Fruit fly (Drosophila melanogaster) whole organism, embryonic: Measurements from ENCODE around the gene Spase12.

Experiments
- Blimp-1 ChIP-seq: fragments of 200-800 bp; sonication (Bioruptor generic); optimal IDR thresholded peaks from 3 replicates; lab custom pipeline; 2018; ENCODE audit warnings: missing biosample characterization, missing genetic modification characterization, mild to moderate bottlenecking, moderate library complexity, missing genetic modification reagents
- Bteb2 ChIP-seq: fragments of 200-800 bp; sonication (Bioruptor generic); optimal IDR thresholded peaks from 2 replicates; lab custom pipeline; 2016; ENCODE audit warnings: missing biosample characterization, missing genetic modification characterization
- CG10321 ChIP-seq: fragments of 200-800 bp; sonication (Bioruptor generic); IDR thresholded peaks from 2 replicates; pipeline ENCODE4 v1.3.6; 2022; ENCODE audit warnings: missing biosample characterization, missing genetic modification characterization
- CG11398 ChIP-seq: fragments of 200-800 bp; sonication (Bioruptor generic); optimal IDR thresholded peaks from 2 replicates; lab custom pipeline; 2016; ENCODE audit warnings: missing biosample characterization, missing genetic modification characterization
- CG11560 ChIP-seq: fragments of 200-800 bp; sonication (Bioruptor generic); IDR thresholded peaks from 3 replicates; pipeline ENCODE4 v1.3.6; 2022; ENCODE audit warnings: missing biosample characterization, missing genetic modification characterization
- CG1233 ChIP-seq: fragments of 200-800 bp; sonication (Bioruptor generic); optimal IDR thresholded peaks from 4 replicates; lab custom pipeline; 2018; ENCODE audit warnings: missing biosample characterization, mild to moderate bottlenecking, missing genetic modification characterization
- CG13287 ChIP-seq: fragments of 200-800 bp; sonication (Bioruptor generic); IDR thresholded peaks from 2 replicates; pipeline ENCODE4 v1.3.6; 2022; ENCODE audit warnings: missing biosample characterization, missing genetic modification characterization; ENCODE audit not compliant: partially characterized antibody
- CG15011 ChIP-seq: fragments of 200-800 bp; sonication (Bioruptor generic); optimal IDR thresholded peaks from 3 replicates; lab custom pipeline; 2018; ENCODE audit warnings: missing biosample characterization, mild to moderate bottlenecking, missing genetic modification characterization
- CG1647 ChIP-seq: fragments of 200-800 bp; sonication (Bioruptor generic); optimal IDR thresholded peaks from 3 replicates; lab custom pipeline; 2016; ENCODE audit warnings: missing biosample characterization, missing genetic modification characterization
- CG17359 ChIP-seq: fragments of 200-800 bp; sonication (Bioruptor generic); optimal IDR thresholded peaks from 3 replicates; lab custom pipeline; 2018; ENCODE audit warnings: missing biosample characterization, mild to moderate bottlenecking, missing genetic modification characterization, moderate library complexity
- CG31365 ChIP-seq: fragments of 200-800 bp; sonication (Bioruptor generic); optimal IDR thresholded peaks from 2 replicates; lab custom pipeline; 2018; ENCODE audit warnings: missing biosample characterization, mild to moderate bottlenecking, missing genetic modification characterization
- CG42726 ChIP-seq: fragments of 200-800 bp; sonication (Bioruptor generic); IDR thresholded peaks from 2 replicates; pipeline ENCODE4 v1.3.6; 2022; ENCODE audit warnings: missing biosample characterization, missing genetic modification characterization; ENCODE audit not compliant: partially characterized antibody
- CG4854 ChIP-seq: fragments of 200-800 bp; sonication (Bioruptor generic); optimal IDR thresholded peaks from 2 replicates; lab custom pipeline; 2016; ENCODE audit warnings: missing biosample characterization, missing genetic modification characterization, inconsistent platforms
- CG6854 ChIP-seq: fragments of 200-800 bp; sonication (Bioruptor generic); optimal IDR thresholded peaks from 3 replicates; lab custom pipeline; 2017; ENCODE audit warnings: missing biosample characterization, mild to moderate bottlenecking, missing genetic modification characterization
- CG8089 ChIP-seq: fragments of 200-800 bp; sonication (Bioruptor generic); optimal IDR thresholded peaks from 3 replicates; lab custom pipeline; 2016; ENCODE audit warnings: missing biosample characterization, missing genetic modification characterization
- CG9609 ChIP-seq: fragments of 200-800 bp; sonication (Bioruptor generic); optimal IDR thresholded peaks from 3 replicates; lab custom pipeline; 2016; ENCODE audit warnings: missing biosample characterization, missing genetic modification characterization
- CTCF ChIP-seq: fragments of 200-800 bp; sonication (Bioruptor generic); optimal IDR thresholded peaks from 2 replicates; lab custom pipeline; 2017; ENCODE audit warnings: missing biosample characterization, mild to moderate bottlenecking, missing genetic modification characterization, moderate library complexity
- Chrac-16 ChIP-seq: fragments of 200-800 bp; sonication (Bioruptor generic); optimal IDR thresholded peaks from 3 replicates; lab custom pipeline; 2016; ENCODE audit warnings: missing biosample characterization, missing genetic modification characterization
- Doc2 ChIP-seq: fragments of 200-800 bp; sonication (Bioruptor generic); IDR thresholded peaks from 2 replicates; pipeline ENCODE4 v1.3.6; 2022; ENCODE audit warnings: missing biosample characterization, missing genetic modification characterization
- Doc3 ChIP-seq: fragments of 200-800 bp; sonication (Bioruptor generic); IDR thresholded peaks from 3 replicates; pipeline ENCODE4 v1.3.6; 2022; ENCODE audit warnings: missing biosample characterization, missing genetic modification characterization; ENCODE audit not compliant: partially characterized antibody
- ERR ChIP-seq: fragments of 200-800 bp; sonication (Bioruptor generic); optimal IDR thresholded peaks from 2 replicates; lab custom pipeline; 2016; ENCODE audit warnings: missing biosample characterization, missing genetic modification characterization
- H2.0 ChIP-seq: fragments of 200-800 bp; sonication (Bioruptor generic); IDR thresholded peaks from 2 replicates; pipeline ENCODE4 v1.3.6; 2022; ENCODE audit warnings: missing biosample characterization, missing genetic modification characterization
- HmgZ ChIP-seq: fragments of 200-800 bp; sonication (Bioruptor generic); optimal IDR thresholded peaks from 2 replicates; lab custom pipeline; 2018; ENCODE audit warnings: missing biosample characterization, mild to moderate bottlenecking, missing genetic modification characterization
- Hr3 ChIP-seq: fragments of 200-800 bp; sonication (Bioruptor generic); optimal IDR thresholded peaks from 3 replicates; lab custom pipeline; 2016; ENCODE audit warnings: missing biosample characterization, missing genetic modification characterization
- Hr78 ChIP-seq, 2 experiments: fragments of 200-800 bp in 1 of 2; fragments of >200 bp in 1 of 2; sonication (Bioruptor generic) in 1 of 2; optimal IDR thresholded peaks; 2 replicates each; lab custom pipeline; 2017 to 2019; ENCODE audit warnings: missing biosample characterization in 2 of 2, missing genetic modification characterization in 2 of 2, mild to moderate bottlenecking in 1 of 2, moderate library complexity in 1 of 2
- Neu2 ChIP-seq: fragments of 200-800 bp; sonication (Bioruptor generic); optimal IDR thresholded peaks from 3 replicates; lab custom pipeline; 2016; ENCODE audit warnings: missing biosample characterization, missing genetic modification characterization, borderline replicate concordance
- Nf-YC ChIP-seq: fragments of 200-800 bp; optimal IDR thresholded peaks from 3 replicates; lab custom pipeline; 2019; ENCODE audit warnings: missing biosample characterization, mild to moderate bottlenecking, missing genetic modification characterization, moderate library complexity
- chm ChIP-seq: fragments of 200-800 bp; sonication (Bioruptor generic); IDR thresholded peaks from 2 replicates; pipeline ENCODE4 v1.3.6; 2022; ENCODE audit warnings: missing biosample characterization, missing genetic modification characterization
- crp ChIP-seq, 2 experiments: fragments of 200-800 bp; sonication (Bioruptor generic); optimal IDR thresholded peaks; 2 replicates in 1 of 2; 3 replicates in 1 of 2; lab custom pipeline; 2017; ENCODE audit warnings: missing biosample characterization in 2 of 2, missing genetic modification characterization in 2 of 2, mild to moderate bottlenecking in 1 of 2, moderate library complexity in 1 of 2
- dimm ChIP-seq: fragments of 200-800 bp; sonication (Bioruptor generic); IDR thresholded peaks from 2 replicates; pipeline ENCODE4 v1.3.6; 2022; ENCODE audit warnings: missing biosample characterization, missing genetic modification characterization
- fd96Cb ChIP-seq: fragments of 200-800 bp; sonication (Bioruptor generic); optimal IDR thresholded peaks from 2 replicates; lab custom pipeline; 2018; ENCODE audit warnings: missing biosample characterization, mild to moderate bottlenecking, missing genetic modification characterization, moderate library complexity
- ftz-f1 ChIP-seq: fragments of 200-800 bp; sonication (Bioruptor generic); optimal IDR thresholded peaks from 2 replicates; lab custom pipeline; 2016; ENCODE audit warnings: missing biosample characterization, missing genetic modification characterization
- h ChIP-seq: fragments of >200 bp; optimal IDR thresholded peaks from 2 replicates; lab custom pipeline; 2017
- hbn ChIP-seq: fragments of 200-800 bp; sonication (Bioruptor generic); IDR thresholded peaks from 2 replicates; pipeline ENCODE4 v1.3.6; 2022; ENCODE audit warnings: missing biosample characterization, missing genetic modification characterization; ENCODE audit not compliant: partially characterized antibody
- her ChIP-seq: fragments of 200-800 bp; sonication (Bioruptor generic); optimal IDR thresholded peaks from 2 replicates; lab custom pipeline; 2016; ENCODE audit warnings: missing biosample characterization, missing genetic modification characterization
- hth ChIP-seq: fragments of >200 bp; optimal IDR thresholded peaks from 2 replicates; lab custom pipeline; 2017; ENCODE audit warnings: inconsistent platforms
- jigr1 ChIP-seq: fragments of 200-800 bp; sonication (Bioruptor generic); IDR thresholded peaks from 3 replicates; pipeline ENCODE4 v1.3.6; 2022; ENCODE audit warnings: missing biosample characterization, missing genetic modification characterization
- ken ChIP-seq: fragments of 200-800 bp; sonication (Bioruptor generic); IDR thresholded peaks from 3 replicates; pipeline ENCODE4 v1.3.6; 2022; ENCODE audit warnings: missing biosample characterization, missing genetic modification characterization
- luna ChIP-seq: fragments of 200-800 bp; sonication (Bioruptor generic); optimal IDR thresholded peaks from 2 replicates; lab custom pipeline; 2016; ENCODE audit warnings: missing biosample characterization, missing genetic modification characterization
- oc ChIP-seq: fragments of 200-800 bp; sonication (Bioruptor generic); optimal IDR thresholded peaks from 2 replicates; lab custom pipeline; 2018; ENCODE audit warnings: missing biosample characterization, mild to moderate bottlenecking, missing genetic modification characterization, moderate library complexity
- odd ChIP-seq: fragments of 200-800 bp; sonication (Bioruptor generic); optimal IDR thresholded peaks from 2 replicates; lab custom pipeline; 2017; ENCODE audit warnings: missing biosample characterization, mild to moderate bottlenecking, missing genetic modification characterization
- rib ChIP-seq: fragments of 200-800 bp; sonication (Bioruptor generic); IDR thresholded peaks from 2 replicates; pipeline ENCODE4 v1.3.6; 2022; ENCODE audit warnings: missing biosample characterization, missing genetic modification characterization
- schlank ChIP-seq: fragments of 200-800 bp; sonication (Bioruptor generic); optimal IDR thresholded peaks from 2 replicates; lab custom pipeline; 2018; ENCODE audit warnings: missing biosample characterization, mild to moderate bottlenecking, missing genetic modification characterization
- sima ChIP-seq: fragments of 200-800 bp; sonication (Bioruptor generic); optimal IDR thresholded peaks from 2 replicates; lab custom pipeline; 2016; ENCODE audit warnings: missing biosample characterization, missing genetic modification characterization
- tgo ChIP-seq: fragments of 200-800 bp; sonication (Bioruptor generic); IDR thresholded peaks from 3 replicates; pipeline ENCODE4 v1.3.6; 2022; ENCODE audit warnings: missing biosample characterization, missing genetic modification characterization
- tin ChIP-seq: fragments of 200-800 bp; sonication (Bioruptor generic); optimal IDR thresholded peaks from 3 replicates; lab custom pipeline; 2016; ENCODE audit warnings: missing biosample characterization, missing genetic modification characterization
- tio ChIP-seq: fragments of 200-800 bp; sonication (Bioruptor generic); optimal IDR thresholded peaks from 2 replicates; lab custom pipeline; 2017; ENCODE audit warnings: missing biosample characterization, missing genetic modification characterization, inconsistent platforms
- usp ChIP-seq: fragments of >200 bp; optimal IDR thresholded peaks from 2 replicates; lab custom pipeline; 2017; ENCODE audit warnings: missing biosample characterization, missing genetic modification characterization
- wek ChIP-seq: fragments of 200-800 bp; sonication (Bioruptor generic); optimal IDR thresholded peaks from 3 replicates; lab custom pipeline; 2018; ENCODE audit warnings: missing biosample characterization, mild to moderate bottlenecking, missing genetic modification characterization, moderate library complexity
- zf30C ChIP-seq: fragments of 200-800 bp; sonication (Bioruptor generic); optimal IDR thresholded peaks from 3 replicates; lab custom pipeline; 2018; ENCODE audit warnings: missing biosample characterization, mild to moderate bottlenecking, missing genetic modification characterization
- zfh1 ChIP-seq: fragments of 200-800 bp; sonication (Bioruptor generic); IDR thresholded peaks from 3 replicates; pipeline ENCODE4 v1.3.6; 2022; ENCODE audit warnings: missing biosample characterization, missing genetic modification characterization

Gene Spase12

dm6 chr3R:29493242-29493944 lies 2.4 kb upstream of the Spase12 start, which contains the start of the genes CG2310 and Diedel (continued):
- TF ChIP-seq Hr78 (GFP tag; optimal IDR thresholded peaks at IDR 0.05; lab: Kevin White, UChicago) (no peak), schlank (tag; lab: Kevin White, UChicago) (no peak), tgo (GFP tag; lab: Robert Waterston, UW) (no peak), her (GFP tag; lab: Kevin White, UChicago) (peak; percentile 84), Doc2 (GFP tag; lab: Robert Waterston, UW) (no peak), oc (tag; lab: Kevin White, UChicago) (no peak), sima (GFP tag; lab: Kevin White, UChicago) (no peak), odd (GFP tag; lab: Kevin White, UChicago) (no peak), ftz-f1 (GFP tag; lab: Kevin White, UChicago) (no peak), CG8089 (GFP tag; lab: Kevin White, UChicago) (no peak), Neu2 (GFP tag; lab: Kevin White, UChicago) (peak; percentile 80), CG6854 (GFP tag; lab: Kevin White, UChicago) (no peak), Chrac-16 (no peak), CG1233 (GFP tag; lab: Kevin White, UChicago) (no peak), CG13287 (GFP tag; lab: Robert Waterston, UW) (peak; percentile 68), rib (GFP tag; lab: Robert Waterston, UW) (0 out of 2 replicates have a peak, but pooled peaks have one; percentile 21), crp (GFP tag; optimal IDR thresholded peaks at IDR 0.05; lab: Kevin White, UChicago) (no peak), Blimp-1 (GFP tag; lab: Kevin White, UChicago) (no peak), CTCF (GFP tag; lab: Kevin White, UChicago) (peak; percentile 45), Bteb2 (GFP tag; lab: Kevin White, UChicago) (no peak), jigr1 (GFP tag; lab: Robert Waterston, UW) (no peak), CG17359 (no peak), CG10321 (no peak), Nf-YC (tag; lab: Kevin White, UChicago) (no peak), dimm (GFP tag; lab: Robert Waterston, UW) (no peak), H2.0 (GFP tag; lab: Robert Waterston, UW) (peak; percentile 3; the same call in 1 of the 2 replicates), wek (GFP tag; lab: Kevin White, UChicago) (peak; percentile 20), fd96Cb (tag; lab: Kevin White, UChicago) (no peak), hth (no peak), CG4854 (GFP tag; lab: Kevin White, UChicago) (no peak), chm (GFP tag; lab: Robert Waterston, UW) (peak; percentile 43; the same call in 1 of the 2 replicates), CG1647 (GFP tag; lab: Kevin White, UChicago) (no peak), luna (GFP tag; lab: Kevin White, UChicago) (no peak), Hr3 (GFP tag; lab: Kevin White, UChicago) (no peak), tin (GFP tag; lab: Kevin White, UChicago) (no peak), Doc3 (GFP tag; lab: Robert Waterston, UW) (no peak), tio (no peak), CG42726 (GFP tag; lab: Robert Waterston, UW) (peak; percentile 45; the same call in 1 of the 2 replicates), CG11560 (tag; lab: Robert Waterston, UW) (no peak), zfh1 (GFP tag; lab: Robert Waterston, UW) (no peak), ERR (peak; percentile 38), HmgZ (tag; lab: Kevin White, UChicago) (peak; percentile 45), h (lab: Kevin White, UChicago) (no peak), CG9609 (no peak), usp (GFP tag; lab: Kevin White, UChicago) (no peak), hbn (GFP tag; lab: Robert Waterston, UW) (no peak), zf30C (GFP tag; lab: Kevin White, UChicago) (no peak), CG15011 (no peak), CG11398 (GFP tag; lab: Kevin White, UChicago) (no peak), CG31365 (no peak), ken (GFP tag; lab: Robert Waterston, UW) (peak; percentile 33; the same call in 1 of the 3 replicates)
